Fruit fly (Drosophila melanogaster) whole organism, prepupa: Measurements from ENCODE around the gene Axs.

Experiments used
- Blimp-1 ChIP-seq: fragments of 200-800 bp; sonication (Bioruptor generic); optimal IDR thresholded peaks from 3 replicates; lab custom pipeline; 2017; ENCODE audit warnings: missing biosample characterization, missing genetic modification characterization, mild to moderate bottlenecking, moderate library complexity, missing genetic modification reagents
- CG10631 ChIP-seq: fragments of 200-800 bp; sonication (Bioruptor generic); optimal IDR thresholded peaks from 2 replicates; lab custom pipeline; 2016; ENCODE audit warnings: missing biosample characterization, missing genetic modification characterization
- CG10669 ChIP-seq: fragments of 200-800 bp; sonication (Bioruptor generic); optimal IDR thresholded peaks from 3 replicates; lab custom pipeline; 2018; ENCODE audit warnings: missing biosample characterization, mild to moderate bottlenecking, missing genetic modification characterization, moderate library complexity
- CG11294 ChIP-seq: fragments of 200-800 bp; sonication (Bioruptor generic); IDR thresholded peaks from 2 replicates; pipeline ENCODE4 v1.3.6; 2022; ENCODE audit warnings: missing biosample characterization, missing genetic modification characterization
- CG11762 ChIP-seq: fragments of 200-800 bp; sonication (Bioruptor generic); optimal IDR thresholded peaks from 3 replicates; lab custom pipeline; 2016; ENCODE audit warnings: missing biosample characterization, missing genetic modification characterization; ENCODE audit not compliant: insufficient read depth
- CG15336 ChIP-seq: fragments of 200-800 bp; sonication (Bioruptor generic); IDR thresholded peaks from 2 replicates; pipeline ENCODE4 v1.3.6; 2022; ENCODE audit warnings: missing biosample characterization, missing genetic modification characterization
- CG1621 ChIP-seq: fragments of 200-800 bp; sonication (Bioruptor generic); optimal IDR thresholded peaks from 3 replicates; lab custom pipeline; 2018; ENCODE audit warnings: missing biosample characterization, mild to moderate bottlenecking, missing genetic modification characterization
- CG16779 ChIP-seq: fragments of 200-800 bp; sonication (Bioruptor generic); optimal IDR thresholded peaks from 3 replicates; lab custom pipeline; 2017; ENCODE audit warnings: missing biosample characterization, mild to moderate bottlenecking, missing genetic modification characterization
- CG3032 ChIP-seq: fragments of 200-800 bp; optimal IDR thresholded peaks from 2 replicates; lab custom pipeline; 2019; ENCODE audit warnings: missing biosample characterization, mild to moderate bottlenecking, missing genetic modification characterization, moderate library complexity
- CG31627 ChIP-seq: fragments of 200-800 bp; sonication (Bioruptor generic); optimal IDR thresholded peaks from 3 replicates; lab custom pipeline; 2016; ENCODE audit warnings: missing biosample characterization, missing genetic modification characterization
- CG32006 ChIP-seq: fragments of 200-800 bp; sonication (Bioruptor generic); optimal IDR thresholded peaks from 3 replicates; lab custom pipeline; 2017; ENCODE audit warnings: missing biosample characterization, mild to moderate bottlenecking, missing genetic modification characterization
- CG3919 ChIP-seq: fragments of 200-800 bp; sonication (Bioruptor generic); optimal IDR thresholded peaks from 3 replicates; lab custom pipeline; 2016; ENCODE audit warnings: missing biosample characterization, missing genetic modification characterization
- CG4318 ChIP-seq: fragments of 200-800 bp; sonication (Bioruptor generic); optimal IDR thresholded peaks from 3 replicates; lab custom pipeline; 2017; ENCODE audit warnings: missing biosample characterization, mild to moderate bottlenecking, missing genetic modification characterization
- CG6163 ChIP-seq: fragments of 200-800 bp; sonication (Bioruptor generic); IDR thresholded peaks from 3 replicates; pipeline ENCODE4 v1.3.6; 2022; ENCODE audit warnings: missing biosample characterization, missing genetic modification characterization
- CG6276 ChIP-seq: fragments of 200-800 bp; sonication (Bioruptor generic); optimal IDR thresholded peaks from 2 replicates; lab custom pipeline; 2017; ENCODE audit warnings: missing biosample characterization, mild to moderate bottlenecking, missing genetic modification characterization
- CG6792 ChIP-seq: fragments of 200-800 bp; sonication (Bioruptor generic); optimal IDR thresholded peaks from 3 replicates; lab custom pipeline; 2016; ENCODE audit warnings: missing biosample characterization, missing genetic modification characterization
- CG7368 ChIP-seq: fragments of 200-800 bp; sonication (Bioruptor generic); optimal IDR thresholded peaks from 3 replicates; lab custom pipeline; 2016; ENCODE audit warnings: missing biosample characterization, missing genetic modification characterization
- CG8119 ChIP-seq: fragments of 200-800 bp; sonication (Bioruptor generic); IDR thresholded peaks from 3 replicates; pipeline ENCODE4 v1.3.6; 2022; ENCODE audit warnings: missing biosample characterization, missing genetic modification characterization
- CG8319 ChIP-seq: fragments of 200-800 bp; sonication (Bioruptor generic); optimal IDR thresholded peaks from 3 replicates; lab custom pipeline; 2016; ENCODE audit warnings: missing biosample characterization, missing genetic modification characterization
- CG8632 ChIP-seq: fragments of 200-800 bp; sonication (Bioruptor generic); optimal IDR thresholded peaks from 3 replicates; lab custom pipeline; 2016; ENCODE audit warnings: missing biosample characterization, missing genetic modification characterization
- CG9139 ChIP-seq: fragments of 200-800 bp; sonication (Bioruptor generic); optimal IDR thresholded peaks from 3 replicates; lab custom pipeline; 2017; ENCODE audit warnings: missing biosample characterization, mild to moderate bottlenecking, missing genetic modification characterization
- Eip75B ChIP-seq: fragments of 200-800 bp; sonication (Bioruptor generic); optimal IDR thresholded peaks from 3 replicates; lab custom pipeline; 2016; ENCODE audit warnings: missing biosample characterization, missing genetic modification characterization
- Eip93F ChIP-seq: fragments of 200-800 bp; sonication (Bioruptor generic); optimal IDR thresholded peaks from 2 replicates; lab custom pipeline; 2016; ENCODE audit warnings: missing biosample characterization, mild to moderate bottlenecking, missing genetic modification characterization
- Ets21C ChIP-seq: fragments of 200-800 bp; sonication (Bioruptor generic); optimal IDR thresholded peaks from 3 replicates; lab custom pipeline; 2016; ENCODE audit warnings: missing biosample characterization, missing genetic modification characterization
- Ets96B ChIP-seq: fragments of 200-800 bp; optimal IDR thresholded peaks from 2 replicates; lab custom pipeline; 2019; ENCODE audit warnings: missing biosample characterization, mild to moderate bottlenecking, missing genetic modification characterization, moderate library complexity
- Gug ChIP-seq: fragments of 200-800 bp; sonication (Bioruptor generic); IDR thresholded peaks from 2 replicates; pipeline ENCODE4 v1.3.6; 2022; ENCODE audit warnings: missing biosample characterization, missing genetic modification characterization
- Hr39 ChIP-seq: fragments of 200-800 bp; sonication (Bioruptor generic); optimal IDR thresholded peaks from 2 replicates; lab custom pipeline; 2016; ENCODE audit warnings: missing biosample characterization, missing genetic modification characterization
- Hr4 ChIP-seq: fragments of 200-800 bp; sonication (Bioruptor generic); optimal IDR thresholded peaks from 3 replicates; lab custom pipeline; 2016; ENCODE audit warnings: missing biosample characterization, missing genetic modification characterization
- Lpt ChIP-seq: fragments of 200-800 bp; sonication (Bioruptor generic); optimal IDR thresholded peaks from 3 replicates; lab custom pipeline; 2016; ENCODE audit warnings: missing biosample characterization, missing genetic modification characterization
- Met ChIP-seq: fragments of 200-800 bp; sonication (Bioruptor generic); optimal IDR thresholded peaks from 3 replicates; lab custom pipeline; 2016; ENCODE audit warnings: missing biosample characterization, missing genetic modification characterization
- Smox ChIP-seq: fragments of 200-800 bp; sonication (Bioruptor generic); optimal IDR thresholded peaks from 3 replicates; lab custom pipeline; 2016; ENCODE audit warnings: missing biosample characterization, missing genetic modification characterization
- Sox14 ChIP-seq: fragments of 200-800 bp; sonication (Bioruptor generic); optimal IDR thresholded peaks from 3 replicates; lab custom pipeline; 2016; ENCODE audit warnings: missing biosample characterization, missing genetic modification characterization
- Sox15 ChIP-seq: fragments of 200-800 bp; sonication (Bioruptor generic); optimal IDR thresholded peaks from 3 replicates; lab custom pipeline; 2016; ENCODE audit warnings: missing biosample characterization, missing genetic modification characterization
- achi ChIP-seq: fragments of 200-800 bp; sonication (Bioruptor generic); optimal IDR thresholded peaks from 3 replicates; lab custom pipeline; 2016; ENCODE audit warnings: missing biosample characterization, missing genetic modification characterization
- acj6 ChIP-seq: fragments of 200-800 bp; sonication (Bioruptor generic); optimal IDR thresholded peaks from 3 replicates; lab custom pipeline; 2016; ENCODE audit warnings: missing biosample characterization, missing genetic modification characterization
- cyc ChIP-seq: fragments of 200-800 bp; sonication (Bioruptor generic); optimal IDR thresholded peaks from 3 replicates; lab custom pipeline; 2016; ENCODE audit warnings: missing biosample characterization, missing genetic modification characterization
- dac ChIP-seq: fragments of 200-800 bp; sonication (Bioruptor generic); optimal IDR thresholded peaks from 2 replicates; lab custom pipeline; 2017; ENCODE audit warnings: missing biosample characterization, mild to moderate bottlenecking, missing genetic modification characterization
- dsx ChIP-seq: fragments of 200-800 bp; optimal IDR thresholded peaks from 3 replicates; lab custom pipeline; 2019; ENCODE audit warnings: missing biosample characterization, mild to moderate bottlenecking, missing genetic modification characterization, moderate library complexity; ENCODE audit not compliant: poor library complexity, severe bottlenecking
- eg ChIP-seq: fragments of 200-800 bp; sonication (Bioruptor generic); IDR thresholded peaks from 3 replicates; pipeline ENCODE4 v1.3.6; 2022; ENCODE audit warnings: missing biosample characterization, missing genetic modification characterization
- esn ChIP-seq: fragments of 200-800 bp; sonication (Bioruptor generic); optimal IDR thresholded peaks from 2 replicates; lab custom pipeline; 2016; ENCODE audit warnings: missing biosample characterization, mild to moderate bottlenecking, missing genetic modification characterization, moderate library complexity
- fd59A ChIP-seq: fragments of 200-800 bp; sonication (Bioruptor generic); optimal IDR thresholded peaks from 2 replicates; lab custom pipeline; 2017; ENCODE audit warnings: missing biosample characterization, mild to moderate bottlenecking, missing genetic modification characterization, missing genetic modification reagents
- fd85E ChIP-seq: fragments of 200-800 bp; sonication (Bioruptor generic); optimal IDR thresholded peaks from 3 replicates; lab custom pipeline; 2016; ENCODE audit warnings: missing biosample characterization, missing genetic modification characterization
- fkh ChIP-seq: fragments of 200-800 bp; sonication (Bioruptor generic); optimal IDR thresholded peaks from 3 replicates; lab custom pipeline; 2017; ENCODE audit warnings: missing biosample characterization, mild to moderate bottlenecking, missing genetic modification characterization, moderate library complexity
- lz ChIP-seq: fragments of 200-800 bp; sonication (Bioruptor generic); optimal IDR thresholded peaks from 3 replicates; lab custom pipeline; 2016; ENCODE audit warnings: missing biosample characterization, missing genetic modification characterization
- net ChIP-seq: fragments of 200-800 bp; sonication (Bioruptor generic); optimal IDR thresholded peaks from 3 replicates; lab custom pipeline; 2016; ENCODE audit warnings: missing biosample characterization, missing genetic modification characterization
- salr ChIP-seq, 2 experiments: fragments of 200-800 bp; sonication (Bioruptor generic); optimal IDR thresholded peaks; 3 replicates each; lab custom pipeline; 2016 to 2018; ENCODE audit warnings: missing biosample characterization in 2 of 2, missing genetic modification characterization in 2 of 2, mild to moderate bottlenecking in 1 of 2
- spab ChIP-seq: fragments of 200-800 bp; sonication (Bioruptor generic); optimal IDR thresholded peaks from 2 replicates; lab custom pipeline; 2017; ENCODE audit warnings: missing biosample characterization, mild to moderate bottlenecking, missing genetic modification characterization, missing genetic modification reagents
- svp ChIP-seq: fragments of 200-800 bp; sonication (Bioruptor generic); peaks from one replicate; lab custom pipeline; 2016; ENCODE audit warnings: missing biosample characterization, missing genetic modification characterization
- topi ChIP-seq: fragments of 200-800 bp; sonication (Bioruptor generic); optimal IDR thresholded peaks from 3 replicates; lab custom pipeline; 2016; ENCODE audit warnings: missing biosample characterization, missing genetic modification characterization
- vri ChIP-seq: fragments of 200-800 bp; sonication (Bioruptor generic); optimal IDR thresholded peaks from 3 replicates; lab custom pipeline; 2016; ENCODE audit warnings: missing biosample characterization, mild to moderate bottlenecking, missing genetic modification characterization

Gene Axs

dm6 chrX:16650078-16651063, 33.3 kb downstream of the Axs start:
- TF ChIP-seq svp (GFP tag; lab: Kevin White, UChicago) = peak; percentile 82
- TF ChIP-seq CG6276 (GFP tag; lab: Kevin White, UChicago) = no peak
- no peak for TF ChIP-seq Blimp-1 (GFP tag; lab: Kevin White, UChicago)
- TF ChIP-seq CG1621 = no peak
- TF ChIP-seq CG10669 (GFP tag; lab: Kevin White, UChicago) = no peak
- peak; percentile 69 for TF ChIP-seq Met (GFP tag; lab: Kevin White, UChicago)
- no peak for TF ChIP-seq Hr39 (GFP tag; lab: Kevin White, UChicago)
- no peak for TF ChIP-seq CG6792 (GFP tag; lab: Kevin White, UChicago)
- no peak for TF ChIP-seq cyc (GFP tag; lab: Kevin White, UChicago)
- TF ChIP-seq spab = no peak
- TF ChIP-seq CG10631 = no peak
- no peak for TF ChIP-seq achi (GFP tag; lab: Kevin White, UChicago)
- TF ChIP-seq salr (GFP tag; optimal IDR thresholded peaks at IDR 0.05; lab: Kevin White, UChicago) = no peak
- TF ChIP-seq net (GFP tag; lab: Kevin White, UChicago) = peak; percentile 41
- no peak for TF ChIP-seq CG32006 (GFP tag; lab: Kevin White, UChicago)
- TF ChIP-seq CG11294 = no peak; the same call in 1 of the 2 replicates
- peak; percentile 82 for TF ChIP-seq fkh (GFP tag; lab: Kevin White, UChicago)
- TF ChIP-seq Hr4 (GFP tag; lab: Kevin White, UChicago) = peak; percentile 85
- no peak for TF ChIP-seq fd85E (GFP tag; lab: Kevin White, UChicago)
- TF ChIP-seq CG9139 (GFP tag; lab: Kevin White, UChicago) = no peak
- TF ChIP-seq eg = 0 out of 3 replicates have a peak, but pooled peaks have one; percentile 27
- peak; percentile 36 for TF ChIP-seq topi (GFP tag; lab: Kevin White, UChicago)
- no peak for TF ChIP-seq CG3919 (GFP tag; lab: Kevin White, UChicago)
- TF ChIP-seq CG15336 = peak; percentile 44; the same call in 1 of the 2 replicates
- peak; percentile 61 for TF ChIP-seq Eip75B
- TF ChIP-seq acj6 (GFP tag; lab: Kevin White, UChicago) = no peak
- TF ChIP-seq CG8632 = no peak
- TF ChIP-seq CG7368 = no peak
- no peak for TF ChIP-seq Ets21C (GFP tag; lab: Kevin White, UChicago)
- TF ChIP-seq Lpt (GFP tag; lab: Kevin White, UChicago) = no peak
- peak; percentile 44 for TF ChIP-seq lz (GFP tag; lab: Kevin White, UChicago)
- no peak for TF ChIP-seq Smox
- no peak for TF ChIP-seq CG8319
- peak; percentile 13 for TF ChIP-seq Sox14
- TF ChIP-seq vri = no peak
- TF ChIP-seq Sox15 (GFP tag; lab: Kevin White, UChicago) = no peak
- peak; percentile 48 for TF ChIP-seq CG16779
- TF ChIP-seq Eip93F (GFP tag; lab: Kevin White, UChicago) = peak; percentile 27
- no peak for TF ChIP-seq CG4318 (GFP tag; lab: Kevin White, UChicago)
- no peak for TF ChIP-seq CG3032
- no peak for TF ChIP-seq Gug (GFP tag; lab: Robert Waterston, UW)
- no peak for TF ChIP-seq CG31627 (GFP tag; lab: Kevin White, UChicago)
- no peak for TF ChIP-seq CG11762 (GFP tag; lab: Kevin White, UChicago)
- TF ChIP-seq dsx (GFP tag; lab: Kevin White, UChicago) = peak; percentile 28
- TF ChIP-seq fd59A (GFP tag; lab: Kevin White, UChicago) = no peak
- no peak for TF ChIP-seq dac (GFP tag; lab: Kevin White, UChicago)
- no peak for TF ChIP-seq Ets96B
- TF ChIP-seq CG6163 (GFP tag; lab: Robert Waterston, UW) = no peak
- no peak for TF ChIP-seq esn (GFP tag; lab: Kevin White, UChicago)
- TF ChIP-seq CG8119 (GFP tag; lab: Robert Waterston, UW) = no peak
